Worm (Caenorhabditis elegans): ENCODE data around the gene plpp-1.3.

- TF ChIP-seq him-1 (tag; optimal IDR thresholded peaks at IDR 0.05) (no peak), W03F9.2 (tag; optimal IDR thresholded peaks at IDR 0.05) (no peak)
These were observed 38.9 kb downstream of the plpp-1.3 start, which contains the start of gene egl-36 for ce11 chrX:10734026-10734425.
